Worm (Caenorhabditis elegans): ENCODE results near the gene sym-2.

ce11 chrII:9236972-9237371, 48.7 kb upstream of the sym-2 start:
- TF ChIP-seq hlh-26 (GFP tag; conservative IDR thresholded peaks at IDR 0.05) (no peak), ztf-22 (GFP tag; optimal IDR thresholded peaks at IDR 0.05) (no peak), F37B4.10 (GFP tag; IDR thresholded peaks at IDR 0.05) (no peak), akir-1 (GFP tag; optimal IDR thresholded peaks at IDR 0.05) (no peak), nhr-90 (tag; optimal IDR thresholded peaks at IDR 0.05) (no peak), K11D2.4 (GFP tag; IDR thresholded peaks at IDR 0.05) (no peak), fkh-3 (tag; optimal IDR thresholded peaks at IDR 0.05) (no peak), B0035.1 (tag; optimal IDR thresholded peaks at IDR 0.05) (no peak), snpc-4 (GFP tag; optimal IDR thresholded peaks at IDR 0.05) (no peak), snpc-4 (tag; optimal IDR thresholded peaks at IDR 0.05) (no peak)
